Fruit fly (Drosophila melanogaster): ENCODE measurements around the gene Dph3.
A peak's percentile ranks its signal among the peaks of the same experiment; 100 is the strongest.

The Dph3 gene

dm6 chr3R:11216156-11216630 lies 15.5 kb upstream of the Dph3 start, which contains the start of the genes RpS25 and CG4820 (continued):
- TF ChIP-seq Eip93F (GFP tag; optimal IDR thresholded peaks at IDR 0.05) (no peak), Hr38 (GFP tag; optimal IDR thresholded peaks at IDR 0.05) (no peak), cyc (GFP tag; optimal IDR thresholded peaks at IDR 0.05) (peak; percentile 88), pdm3 (GFP tag; optimal IDR thresholded peaks at IDR 0.05) (peak; percentile 82), Sox102F (GFP tag; optimal IDR thresholded peaks at IDR 0.05) (peak; percentile 89), dsx (GFP tag; optimal IDR thresholded peaks at IDR 0.05; ENCODE audit: poor library complexity, severe bottlenecking) (peak; percentile 31), salr (GFP tag; optimal IDR thresholded peaks at IDR 0.05) (peak in 1 of 2 experiments; percentile 84), CG3032 (tag; optimal IDR thresholded peaks at IDR 0.05) (peak; percentile 72), CG11762 (GFP tag; optimal IDR thresholded peaks at IDR 0.05; ENCODE audit: insufficient read depth) (peak; percentile 60), CG9139 (GFP tag; optimal IDR thresholded peaks at IDR 0.05) (peak; percentile 75), eg (GFP tag; IDR thresholded peaks at IDR 0.05) (peak; percentile 82), Lpt (GFP tag; optimal IDR thresholded peaks at IDR 0.05) (peak; percentile 17), CG8119 (GFP tag; IDR thresholded peaks at IDR 0.05) (0 out of 3 replicates have a peak, but pooled peaks have one; percentile 42), fd59A (GFP tag; optimal IDR thresholded peaks at IDR 0.05) (peak; percentile 57), CG6854 (GFP tag; optimal IDR thresholded peaks at IDR 0.05) (peak; percentile 97), vri (GFP tag; optimal IDR thresholded peaks at IDR 0.05) (peak; percentile 87), CG6792 (GFP tag; optimal IDR thresholded peaks at IDR 0.05) (peak; percentile 77), CG11294 (GFP tag; IDR thresholded peaks at IDR 0.05) (0 out of 2 replicates have a peak, but pooled peaks have one; percentile 36), achi (GFP tag; optimal IDR thresholded peaks at IDR 0.05) (peak; percentile 87), Smox (GFP tag; optimal IDR thresholded peaks at IDR 0.05) (peak; percentile 74), Ets96B (tag; optimal IDR thresholded peaks at IDR 0.05) (peak; percentile 41), CG32006 (GFP tag; optimal IDR thresholded peaks at IDR 0.05) (peak; percentile 56)

dm6 chr3R:11219883-11220282 lies 11.8 kb upstream of the Dph3 start, which contains the start of gene CG6689:
Gene CG6689, minus strand, starts transcription at chr3R:11220064.
- TF ChIP-seq Eip78C (GFP tag), result peak; percentile 35
- TF ChIP-seq esn (GFP tag; optimal IDR thresholded peaks at IDR 0.05), result peak; percentile 33
- TF ChIP-seq Eip75B (GFP tag; optimal IDR thresholded peaks at IDR 0.05), result peak; percentile 2
- TF ChIP-seq Sox102F (GFP tag; optimal IDR thresholded peaks at IDR 0.05), result no peak
- TF ChIP-seq CG15336 (GFP tag; IDR thresholded peaks at IDR 0.05), result 0 out of 2 replicates have a peak, but pooled peaks have one; percentile 10
- TF ChIP-seq vri (GFP tag; optimal IDR thresholded peaks at IDR 0.05), result peak; percentile 97
- TF ChIP-seq CG31627 (GFP tag; optimal IDR thresholded peaks at IDR 0.05), result no peak
- no peak for TF ChIP-seq CG9139 (GFP tag; optimal IDR thresholded peaks at IDR 0.05)
- peak; percentile 87 for TF ChIP-seq fkh (GFP tag; optimal IDR thresholded peaks at IDR 0.05)
- peak; percentile 53 for TF ChIP-seq Sox14 (GFP tag; optimal IDR thresholded peaks at IDR 0.05)

DNA sequence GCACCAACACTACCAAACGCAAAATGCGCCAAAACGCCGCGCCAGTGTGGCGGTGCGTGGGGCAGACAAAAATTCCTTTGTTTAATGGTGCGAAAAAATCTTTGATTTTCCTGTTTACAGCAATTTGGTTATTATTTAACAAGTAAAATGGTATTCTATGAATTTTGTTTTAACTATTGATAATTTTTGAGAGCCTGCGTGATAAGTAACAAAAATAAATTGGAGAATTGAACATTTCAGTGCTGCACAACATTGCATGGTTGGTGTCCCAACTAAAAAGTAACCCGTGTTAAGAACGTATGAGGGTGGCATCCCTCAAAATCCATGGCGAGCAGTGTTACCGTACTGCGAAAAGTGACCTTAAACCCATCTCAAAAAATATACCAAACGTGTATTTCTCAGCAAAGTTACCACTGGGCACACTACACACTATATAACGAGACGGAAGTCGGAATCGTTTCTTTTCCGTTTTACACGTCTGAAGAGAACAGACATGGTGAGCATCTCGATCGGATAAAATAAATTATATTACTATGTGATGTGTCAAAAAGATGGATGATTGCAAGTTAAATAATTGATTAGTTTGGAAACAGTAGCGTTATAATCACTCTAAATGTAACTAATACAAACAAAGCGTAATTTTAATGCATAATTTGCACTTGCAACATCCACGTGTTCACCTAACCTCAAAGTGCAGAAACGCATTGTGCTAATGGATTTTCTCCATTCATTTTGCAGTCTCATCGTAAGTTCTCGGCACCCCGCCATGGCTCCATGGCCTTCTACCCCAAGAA lies 10.1 kb upstream of the Dph3 start, which contains the start of the genes CG6693 and RpL3:
TSS of gene CG6693 (minus strand) at position 203 of the 794 bp plus-strand sequence.
TSS of gene RpL3 (plus strand) at position 458 of the 794 bp plus-strand sequence.
- TF ChIP-seq Eip75B (GFP tag; optimal IDR thresholded peaks at IDR 0.05) (peak; percentile 83), CG31627 (GFP tag; optimal IDR thresholded peaks at IDR 0.05) (peak; percentile 22), Blimp-1 (GFP tag; optimal IDR thresholded peaks at IDR 0.05) (peak; percentile 38), Lpt (GFP tag; optimal IDR thresholded peaks at IDR 0.05) (peak; percentile 11), CG9139 (GFP tag; optimal IDR thresholded peaks at IDR 0.05) (peak; percentile 75), Sox102F (GFP tag; optimal IDR thresholded peaks at IDR 0.05) (peak; percentile 87), OdsH (GFP tag; optimal IDR thresholded peaks at IDR 0.05) (no peak), svp (GFP tag) (no peak), dac (GFP tag; optimal IDR thresholded peaks at IDR 0.05) (no peak), CG6808 (GFP tag; optimal IDR thresholded peaks at IDR 0.05) (peak; percentile 67), Smox (GFP tag; optimal IDR thresholded peaks at IDR 0.05) (peak; percentile 63), Sox15 (GFP tag; optimal IDR thresholded peaks at IDR 0.05) (no peak), pdm3 (GFP tag; optimal IDR thresholded peaks at IDR 0.05) (peak; percentile 64), CG6854 (GFP tag; optimal IDR thresholded peaks at IDR 0.05) (peak; percentile 93), CG11902 (GFP tag; optimal IDR thresholded peaks at IDR 0.05) (no peak), net (GFP tag; optimal IDR thresholded peaks at IDR 0.05) (peak; percentile 77), Hr39 (GFP tag; optimal IDR thresholded peaks at IDR 0.05) (peak; percentile 34), salr (GFP tag; optimal IDR thresholded peaks at IDR 0.05) (peak in 1 of 2 experiments; percentile 50), eg (GFP tag; IDR thresholded peaks at IDR 0.05) (peak; percentile 72; the same call in 2 of the 3 replicates), achi (GFP tag; optimal IDR thresholded peaks at IDR 0.05) (peak; percentile 47), CG4318 (GFP tag; optimal IDR thresholded peaks at IDR 0.05) (no peak), CG6276 (GFP tag; optimal IDR thresholded peaks at IDR 0.05) (no peak), Gug (GFP tag; IDR thresholded peaks at IDR 0.05) (no peak), Sox14 (GFP tag; optimal IDR thresholded peaks at IDR 0.05) (peak; percentile 53), fd59A (GFP tag; optimal IDR thresholded peaks at IDR 0.05) (peak; percentile 23), CG3032 (tag; optimal IDR thresholded peaks at IDR 0.05) (peak; percentile 50), CG34406 (GFP tag; optimal IDR thresholded peaks at IDR 0.05) (peak; percentile 52), CG8119 (GFP tag; IDR thresholded peaks at IDR 0.05) (peak; percentile 52; the same call in 2 of the 3 replicates), vri (GFP tag; optimal IDR thresholded peaks at IDR 0.05) (peak; percentile 86), esn (GFP tag; optimal IDR thresholded peaks at IDR 0.05) (peak; percentile 81)

All from whole organism, prepupa.